Worm (Caenorhabditis elegans) whole organism, L1 larva: ENCODE data around the gene srh-276.

Experiments used
- fkh-4 ChIP-seq: sonication (generic microtip); optimal IDR thresholded peaks from 2 replicates; lab custom pipeline; 2016; ENCODE audit warnings: missing compliant biosample characterization, missing genetic modification characterization, borderline replicate concordance
- mdl-1 ChIP-seq, 2 experiments: fragments of 150-350 bp; optimal IDR thresholded peaks; 2 replicates each; lab custom pipeline; 2014 to 2017; ENCODE audit warnings: missing biosample characterization in 2 of 2, missing genetic modification characterization in 2 of 2, inconsistent platforms in 1 of 2
- unc-62 ChIP-seq: fragments of 150-350 bp; optimal IDR thresholded peaks from 2 replicates; lab custom pipeline; 2014; ENCODE audit warnings: missing biosample characterization, missing genetic modification reagents, missing genetic modification characterization

ce11 chrV:15512856-15513756 lies 16.1 kb upstream of the srh-276 start:
- TF ChIP-seq fkh-4 (tag; lab: Kevin White, UChicago) (no peak), unc-62 (GFP tag; lab: Kevin White, UChicago) (no peak), mdl-1 (tag; optimal IDR thresholded peaks at IDR 0.05; lab: Kevin White, UChicago) (no peak)
